Comparison of ENCODE assay signal across 1 fruit fly cellular context in the genomic region with DNA sequence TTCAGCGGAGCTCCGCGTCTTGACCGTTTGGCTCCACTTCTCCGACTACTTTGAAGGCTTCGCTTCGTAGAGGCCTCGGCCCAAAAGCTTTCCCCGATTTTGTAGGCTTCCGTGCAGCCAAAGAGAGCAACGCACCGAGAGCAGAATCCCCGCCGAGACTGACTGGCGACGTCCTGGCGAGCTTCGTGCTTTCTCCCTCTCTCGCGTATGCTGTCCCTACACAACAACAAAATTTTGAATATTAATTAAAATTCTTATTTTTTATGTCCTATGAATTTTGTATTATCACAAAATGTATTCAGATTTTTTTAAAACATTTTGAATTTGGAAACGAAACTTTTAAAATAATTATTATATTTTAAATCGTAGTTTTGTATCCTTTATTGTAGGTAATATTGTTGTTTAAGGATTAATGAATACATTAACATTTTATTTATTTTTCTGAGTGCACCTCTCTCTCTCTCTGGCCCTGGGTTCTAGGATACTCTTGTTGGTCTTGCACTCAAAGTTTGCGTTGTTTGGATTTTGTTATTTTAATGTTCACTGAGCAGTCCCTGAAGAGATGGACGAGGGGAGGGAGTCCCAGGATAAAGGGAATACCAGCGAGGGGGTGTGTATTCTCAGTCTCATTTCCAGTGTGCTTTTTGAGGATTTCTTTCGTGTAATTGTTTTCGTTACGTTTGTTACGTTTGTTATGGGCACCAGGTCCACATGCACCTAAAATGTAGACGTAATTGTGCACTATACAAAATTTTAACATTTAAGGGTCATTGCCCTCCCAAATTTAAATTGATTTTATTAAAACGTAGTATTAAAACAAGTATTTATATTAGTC.
TF ChIP-seq lines count a peak whose summit lies in the region.

A gene (minus strand): TSS at position 51 of the 835 bp plus-strand sequence.

TF ChIP-seq in whole organism, embryonic, 481 proteins besides CTCF, POLR2A, EP300 and RAD21 (continued from another document and continues in another):
- no peak for TF ChIP-seq CG17912 (GFP tag; optimal IDR thresholded peaks at IDR 0.05; lab: Kevin White, UChicago)
- no peak for TF ChIP-seq ase (GFP tag; IDR thresholded peaks at IDR 0.05; lab: Robert Waterston, UW)
- TF ChIP-seq CG1792 (GFP tag; optimal IDR thresholded peaks at IDR 0.05; lab: Kevin White, UChicago) = no peak
- TF ChIP-seq chinmo (GFP tag; IDR thresholded peaks at IDR 0.05; lab: Robert Waterston, UW; ENCODE audit: partially characterized antibody) = no peak
- peak; percentile 56 for TF ChIP-seq CoRest (tag; optimal IDR thresholded peaks at IDR 0.05; lab: Kevin White, UChicago)
- TF ChIP-seq CG2129 (GFP tag; IDR thresholded peaks at IDR 0.05; lab: Robert Waterston, UW; ENCODE audit: partially characterized antibody) = no peak
- TF ChIP-seq Fer1 (GFP tag; optimal IDR thresholded peaks at IDR 0.05; lab: Kevin White, UChicago) = peak; percentile 78
- no peak for TF ChIP-seq CG14860 (GFP tag; IDR thresholded peaks at IDR 0.05; lab: Robert Waterston, UW; ENCODE audit: partially characterized antibody)
- no peak for TF ChIP-seq pho (GFP tag; optimal IDR thresholded peaks at IDR 0.05; lab: Kevin White, UChicago)
- TF ChIP-seq cato (GFP tag; optimal IDR thresholded peaks at IDR 0.05; lab: Kevin White, UChicago; ENCODE audit: borderline replicate concordance) = no peak
- no peak for TF ChIP-seq ato (GFP tag; IDR thresholded peaks at IDR 0.05; lab: Robert Waterston, UW; ENCODE audit: partially characterized antibody)
- no peak for TF ChIP-seq ken (GFP tag; IDR thresholded peaks at IDR 0.05; lab: Robert Waterston, UW)
- peak; percentile 88 for TF ChIP-seq CG9437 (GFP tag; optimal IDR thresholded peaks at IDR 0.05; lab: Kevin White, UChicago)
- TF ChIP-seq org-1 (GFP tag; optimal IDR thresholded peaks at IDR 0.05; lab: Kevin White, UChicago) = peak; percentile 1
- no peak for TF ChIP-seq ham (GFP tag; IDR thresholded peaks at IDR 0.05; lab: Robert Waterston, UW)
- no peak for TF ChIP-seq Six4 (GFP tag; optimal IDR thresholded peaks at IDR 0.05; lab: Kevin White, UChicago)
- peak; percentile 81; the same call in 2 of the 3 replicates for TF ChIP-seq z (GFP tag; IDR thresholded peaks at IDR 0.05; lab: Robert Waterston, UW)
- no peak for TF ChIP-seq dpn (GFP tag; optimal IDR thresholded peaks at IDR 0.05; lab: Kevin White, UChicago)
- no peak for TF ChIP-seq CG2875 (GFP tag; optimal IDR thresholded peaks at IDR 0.05; lab: Kevin White, UChicago)
- TF ChIP-seq CG18476 (GFP tag; optimal IDR thresholded peaks at IDR 0.05; lab: Kevin White, UChicago) = no peak
- TF ChIP-seq Bdp1 (GFP tag; optimal IDR thresholded peaks at IDR 0.05; lab: Kevin White, UChicago) = no peak
- TF ChIP-seq CG17359 (tag; optimal IDR thresholded peaks at IDR 0.05; lab: Kevin White, UChicago) = peak; percentile 30
- TF ChIP-seq Aef1 (GFP tag; IDR thresholded peaks at IDR 0.05; lab: Robert Waterston, UW) = no peak
- no peak for TF ChIP-seq Eip74EF (GFP tag; optimal IDR thresholded peaks at IDR 0.05; lab: Kevin White, UChicago)
- TF ChIP-seq CG11723 (GFP tag; optimal IDR thresholded peaks at IDR 0.05; lab: Kevin White, UChicago) = no peak
- TF ChIP-seq CG18764 (GFP tag; optimal IDR thresholded peaks at IDR 0.05; lab: Kevin White, UChicago) = no peak
- TF ChIP-seq CG11085 (GFP tag; IDR thresholded peaks at IDR 0.05; lab: Robert Waterston, UW) = no peak
- no peak for TF ChIP-seq stc (GFP tag; IDR thresholded peaks at IDR 0.05; lab: Robert Waterston, UW)
- TF ChIP-seq dati (GFP tag; IDR thresholded peaks at IDR 0.05; lab: Robert Waterston, UW) = no peak
- 0 out of 2 replicates have a peak, but pooled peaks have one; percentile 45 for TF ChIP-seq CG16779 (GFP tag; IDR thresholded peaks at IDR 0.05; lab: Robert Waterston, UW)
- no peak for TF ChIP-seq CG8388 (GFP tag; optimal IDR thresholded peaks at IDR 0.05; lab: Kevin White, UChicago)
- no peak for TF ChIP-seq CG16815 (GFP tag; optimal IDR thresholded peaks at IDR 0.05; lab: Kevin White, UChicago)
- TF ChIP-seq CG14441 (GFP tag; IDR thresholded peaks at IDR 0.05; lab: Robert Waterston, UW) = no peak
- TF ChIP-seq MBD-R2 (GFP tag; IDR thresholded peaks at IDR 0.05; lab: Robert Waterston, UW) = no peak
- no peak for TF ChIP-seq CG8089 (GFP tag; optimal IDR thresholded peaks at IDR 0.05; lab: Kevin White, UChicago)
- TF ChIP-seq al (GFP tag; IDR thresholded peaks at IDR 0.05; lab: Robert Waterston, UW) = no peak
- no peak for TF ChIP-seq Pdp1 (GFP tag; optimal IDR thresholded peaks at IDR 0.05; lab: Kevin White, UChicago)
- TF ChIP-seq bbx (GFP tag; IDR thresholded peaks at IDR 0.05; lab: Robert Waterston, UW; ENCODE audit: partially characterized antibody) = no peak
- peak; percentile 16 for TF ChIP-seq CG15514 (GFP tag; optimal IDR thresholded peaks at IDR 0.05; lab: Kevin White, UChicago)
- TF ChIP-seq Spps (tag; optimal IDR thresholded peaks at IDR 0.05; lab: Kevin White, UChicago) = no peak
- no peak for TF ChIP-seq CG31388 (GFP tag; optimal IDR thresholded peaks at IDR 0.05; lab: Kevin White, UChicago)
- TF ChIP-seq CG31365 (tag; optimal IDR thresholded peaks at IDR 0.05; lab: Kevin White, UChicago) = no peak
- peak; percentile 67 for TF ChIP-seq row (GFP tag; IDR thresholded peaks at IDR 0.05; lab: Robert Waterston, UW)
- no peak for TF ChIP-seq twi (tag; optimal IDR thresholded peaks at IDR 0.05; lab: Kevin White, UChicago)
- no peak for TF ChIP-seq Ets97D (GFP tag; optimal IDR thresholded peaks at IDR 0.05; lab: Kevin White, UChicago)
- no peak for TF ChIP-seq Ssrp (tag; optimal IDR thresholded peaks at IDR 0.05; lab: Kevin White, UChicago)
- no peak for TF ChIP-seq tin (GFP tag; optimal IDR thresholded peaks at IDR 0.05; lab: Kevin White, UChicago)
- peak; percentile 69 for TF ChIP-seq CG12299 (tag; optimal IDR thresholded peaks at IDR 0.05; lab: Kevin White, UChicago)
- no peak for TF ChIP-seq crp (GFP tag; optimal IDR thresholded peaks at IDR 0.05; lab: Kevin White, UChicago)
- TF ChIP-seq Adf1 (GFP tag; IDR thresholded peaks at IDR 0.05; lab: Robert Waterston, UW) = no peak
- TF ChIP-seq Atf-2 (GFP tag; optimal IDR thresholded peaks at IDR 0.05; lab: Kevin White, UChicago) = no peak
- no peak for TF ChIP-seq maf-S (GFP tag; optimal IDR thresholded peaks at IDR 0.05; lab: Kevin White, UChicago)
- TF ChIP-seq ro (GFP tag; IDR thresholded peaks at IDR 0.05; lab: Robert Waterston, UW) = no peak
- no peak for TF ChIP-seq gfzf (GFP tag; optimal IDR thresholded peaks at IDR 0.05; lab: Kevin White, UChicago)
- TF ChIP-seq Med (GFP tag; lab: Kevin White, UChicago) = peak; percentile 54
- TF ChIP-seq sisA (GFP tag; IDR thresholded peaks at IDR 0.05; lab: Robert Waterston, UW) = no peak
- TF ChIP-seq wdn (GFP tag; IDR thresholded peaks at IDR 0.05; lab: Robert Waterston, UW) = no peak
- TF ChIP-seq C15 (GFP tag; IDR thresholded peaks at IDR 0.05; lab: Robert Waterston, UW) = no peak
- no peak for TF ChIP-seq sim (GFP tag; IDR thresholded peaks at IDR 0.05; lab: Robert Waterston, UW)
- TF ChIP-seq vnd (GFP tag; IDR thresholded peaks at IDR 0.05; lab: Robert Waterston, UW; ENCODE audit: partially characterized antibody) = no peak
- TF ChIP-seq gcm2 (GFP tag; optimal IDR thresholded peaks at IDR 0.05; lab: Kevin White, UChicago) = no peak
- peak; percentile 66 for TF ChIP-seq Deaf1 (tag; optimal IDR thresholded peaks at IDR 0.05; lab: Kevin White, UChicago)
- TF ChIP-seq esg (GFP tag; conservative IDR thresholded peaks at IDR 0.05; lab: Robert Waterston, UW) = no peak
- TF ChIP-seq mam (GFP tag; optimal IDR thresholded peaks at IDR 0.05; lab: Kevin White, UChicago) = no peak
- TF ChIP-seq CG7928 (GFP tag; optimal IDR thresholded peaks at IDR 0.05; lab: Kevin White, UChicago) = no peak
- TF ChIP-seq gce (GFP tag; IDR thresholded peaks at IDR 0.05; lab: Robert Waterston, UW) = no peak
- no peak for TF ChIP-seq Dp (GFP tag; optimal IDR thresholded peaks at IDR 0.05; lab: Kevin White, UChicago)
- TF ChIP-seq lola (GFP tag; optimal IDR thresholded peaks at IDR 0.05; lab: Kevin White, UChicago) = no peak
- peak; percentile 40 for TF ChIP-seq caup (GFP tag; optimal IDR thresholded peaks at IDR 0.05; lab: Kevin White, UChicago; ENCODE audit: severe bottlenecking)
- TF ChIP-seq Rx (GFP tag; IDR thresholded peaks at IDR 0.05; lab: Robert Waterston, UW) = no peak
- TF ChIP-seq Taf1 (GFP tag; IDR thresholded peaks at IDR 0.05; lab: Robert Waterston, UW) = no peak
- TF ChIP-seq Rfx (GFP tag; IDR thresholded peaks at IDR 0.05; lab: Robert Waterston, UW) = no peak; the same call in 1 of the 2 replicates
- no peak for TF ChIP-seq CG10979 (tag; optimal IDR thresholded peaks at IDR 0.05; lab: Kevin White, UChicago)
- TF ChIP-seq sima (GFP tag; optimal IDR thresholded peaks at IDR 0.05; lab: Kevin White, UChicago) = no peak
- TF ChIP-seq kah (GFP tag; optimal IDR thresholded peaks at IDR 0.05; lab: Kevin White, UChicago) = no peak
- TF ChIP-seq CG9727 (GFP tag; optimal IDR thresholded peaks at IDR 0.05; lab: Kevin White, UChicago) = no peak
- TF ChIP-seq lov (optimal IDR thresholded peaks at IDR 0.05; lab: Kevin White, UChicago) = no peak
- no peak for TF ChIP-seq lov (GFP tag; IDR thresholded peaks at IDR 0.05; lab: Robert Waterston, UW)
- TF ChIP-seq CG10543 (GFP tag; optimal IDR thresholded peaks at IDR 0.05; lab: Kevin White, UChicago) = peak; percentile 40
- peak; percentile 65 for TF ChIP-seq PHDP (tag; optimal IDR thresholded peaks at IDR 0.05; lab: Kevin White, UChicago)
- no peak for TF ChIP-seq CG8478 (optimal IDR thresholded peaks at IDR 0.05; lab: Kevin White, UChicago)
- no peak; the same call in none of the 2 replicates for TF ChIP-seq CG9932 (GFP tag; IDR thresholded peaks at IDR 0.05; lab: Robert Waterston, UW)
- TF ChIP-seq Atf3 (GFP tag; optimal IDR thresholded peaks at IDR 0.05; lab: Kevin White, UChicago) = no peak
- TF ChIP-seq CG1603 (tag; optimal IDR thresholded peaks at IDR 0.05; lab: Kevin White, UChicago) = no peak
- no peak for TF ChIP-seq prd (optimal IDR thresholded peaks at IDR 0.05; lab: Kevin White, UChicago)
- no peak for TF ChIP-seq prd (GFP tag; IDR thresholded peaks at IDR 0.05; lab: Robert Waterston, UW)
- no peak for TF ChIP-seq Atf6 (GFP tag; IDR thresholded peaks at IDR 0.05; lab: Robert Waterston, UW)
- TF ChIP-seq br (optimal IDR thresholded peaks at IDR 0.05; lab: Kevin White, UChicago) = no peak
- TF ChIP-seq Sox102F (GFP tag; optimal IDR thresholded peaks at IDR 0.05; lab: Kevin White, UChicago) = peak; percentile 44
- TF ChIP-seq nmo (GFP tag; optimal IDR thresholded peaks at IDR 0.05; lab: Kevin White, UChicago) = peak; percentile 4
- TF ChIP-seq vfl (GFP tag; optimal IDR thresholded peaks at IDR 0.05; lab: Kevin White, UChicago) = no peak
- no peak for TF ChIP-seq aop (GFP tag; IDR thresholded peaks at IDR 0.05; lab: Robert Waterston, UW)
- no peak for TF ChIP-seq rib (GFP tag; IDR thresholded peaks at IDR 0.05; lab: Robert Waterston, UW)
- TF ChIP-seq CG32767 (GFP tag; IDR thresholded peaks at IDR 0.05; lab: Robert Waterston, UW) = 0 out of 2 replicates have a peak, but pooled peaks have one; percentile 34
- peak; percentile 34 for TF ChIP-seq cwo (GFP tag; optimal IDR thresholded peaks at IDR 0.05; lab: Kevin White, UChicago)
- no peak for TF ChIP-seq trh (GFP tag; optimal IDR thresholded peaks at IDR 0.05; lab: Kevin White, UChicago)
- no peak for TF ChIP-seq CG11398 (GFP tag; optimal IDR thresholded peaks at IDR 0.05; lab: Kevin White, UChicago)
- no peak for TF ChIP-seq ems (GFP tag; optimal IDR thresholded peaks at IDR 0.05; lab: Kevin White, UChicago)
- TF ChIP-seq CG1647 (GFP tag; optimal IDR thresholded peaks at IDR 0.05; lab: Kevin White, UChicago) = no peak
- TF ChIP-seq CG14014 (GFP tag; IDR thresholded peaks at IDR 0.05; lab: Robert Waterston, UW) = no peak
- peak; percentile 50 for TF ChIP-seq scrt (GFP tag; optimal IDR thresholded peaks at IDR 0.05; lab: Kevin White, UChicago)
- TF ChIP-seq CG17328 (GFP tag; IDR thresholded peaks at IDR 0.05; lab: Robert Waterston, UW) = no peak
- TF ChIP-seq CG4404 (GFP tag; IDR thresholded peaks at IDR 0.05; lab: Robert Waterston, UW) = no peak
- no peak for TF ChIP-seq btn (GFP tag; optimal IDR thresholded peaks at IDR 0.05; lab: Kevin White, UChicago)
- TF ChIP-seq CG12219 (GFP tag; optimal IDR thresholded peaks at IDR 0.05; lab: Kevin White, UChicago) = no peak
- no peak for TF ChIP-seq CG13624 (GFP tag; optimal IDR thresholded peaks at IDR 0.05; lab: Kevin White, UChicago)
- no peak for TF ChIP-seq Dbx (GFP tag; IDR thresholded peaks at IDR 0.05; lab: Robert Waterston, UW)
- no peak for TF ChIP-seq CG4820 (GFP tag; optimal IDR thresholded peaks at IDR 0.05; lab: Kevin White, UChicago)
- TF ChIP-seq Ptx1 (GFP tag; IDR thresholded peaks at IDR 0.05; lab: Robert Waterston, UW) = peak; percentile 11; the same call in 1 of the 2 replicates
- no peak for TF ChIP-seq HLH4C (GFP tag; IDR thresholded peaks at IDR 0.05; lab: Robert Waterston, UW; ENCODE audit: partially characterized antibody)
- no peak for TF ChIP-seq CG15011 (GFP tag; optimal IDR thresholded peaks at IDR 0.05; lab: Kevin White, UChicago)
- no peak for TF ChIP-seq Hmx (GFP tag; optimal IDR thresholded peaks at IDR 0.05; lab: Kevin White, UChicago)
- TF ChIP-seq fd64A (GFP tag; optimal IDR thresholded peaks at IDR 0.05; lab: Kevin White, UChicago) = no peak
- no peak for TF ChIP-seq MESR4 (GFP tag; optimal IDR thresholded peaks at IDR 0.05; lab: Kevin White, UChicago)
- no peak for TF ChIP-seq CG6791 (GFP tag; IDR thresholded peaks at IDR 0.05; lab: Robert Waterston, UW; ENCODE audit: partially characterized antibody)
- TF ChIP-seq CG31441 (GFP tag; IDR thresholded peaks at IDR 0.05; lab: Robert Waterston, UW) = 0 out of 2 replicates have a peak, but pooled peaks have one; percentile 29
- no peak for TF ChIP-seq insv (GFP tag; optimal IDR thresholded peaks at IDR 0.05; lab: Kevin White, UChicago)
- TF ChIP-seq CG7987 (GFP tag; optimal IDR thresholded peaks at IDR 0.05; lab: Kevin White, UChicago) = no peak
- TF ChIP-seq H2.0 (GFP tag; IDR thresholded peaks at IDR 0.05; lab: Robert Waterston, UW) = no peak
- peak; percentile 64 for TF ChIP-seq grau (tag; optimal IDR thresholded peaks at IDR 0.05; lab: Kevin White, UChicago)
- TF ChIP-seq Hand (GFP tag; optimal IDR thresholded peaks at IDR 0.05; lab: Kevin White, UChicago) = peak; percentile 72
- no peak for TF ChIP-seq nerfin-1 (tag; optimal IDR thresholded peaks at IDR 0.05; lab: Kevin White, UChicago)
- no peak for TF ChIP-seq CG4707 (GFP tag; optimal IDR thresholded peaks at IDR 0.05; lab: Kevin White, UChicago)
- no peak for TF ChIP-seq Xrp1 (GFP tag; IDR thresholded peaks at IDR 0.05; lab: Robert Waterston, UW)
- no peak for TF ChIP-seq CG8944 (GFP tag; optimal IDR thresholded peaks at IDR 0.05; lab: Kevin White, UChicago)
- no peak for TF ChIP-seq Doc2 (GFP tag; IDR thresholded peaks at IDR 0.05; lab: Robert Waterston, UW)
- TF ChIP-seq CG2120 (GFP tag; optimal IDR thresholded peaks at IDR 0.05; lab: Kevin White, UChicago) = peak; percentile 10
